Fruit fly (Drosophila melanogaster) whole organism, embryonic: ENCODE data around the gene iav.

Experiments used
- Aef1 ChIP-seq: fragments of 200-800 bp; sonication (Bioruptor generic); IDR thresholded peaks from 3 replicates; pipeline ENCODE4 v1.3.6; 2022; ENCODE audit warnings: missing biosample characterization, missing genetic modification characterization
- Awh ChIP-seq: fragments of 200-800 bp; sonication (Bioruptor generic); IDR thresholded peaks from 2 replicates; pipeline ENCODE4, ENCODE4 v1.3.6; 2022; ENCODE audit warnings: missing biosample characterization, missing genetic modification characterization
- Bgb ChIP-seq: fragments of 200-800 bp; sonication (Bioruptor generic); IDR thresholded peaks from 2 replicates; pipeline ENCODE4 v1.3.6; 2022; ENCODE audit warnings: missing biosample characterization, missing genetic modification characterization; ENCODE audit not compliant: partially characterized antibody
- CG1233 ChIP-seq: fragments of 200-800 bp; sonication (Bioruptor generic); optimal IDR thresholded peaks from 4 replicates; lab custom pipeline; 2018; ENCODE audit warnings: missing biosample characterization, mild to moderate bottlenecking, missing genetic modification characterization
- CG12744 ChIP-seq: fragments of 200-800 bp; sonication (Bioruptor generic); optimal IDR thresholded peaks from 2 replicates; lab custom pipeline; 2016; ENCODE audit warnings: missing biosample characterization, missing genetic modification characterization
- CG13894 ChIP-seq: fragments of 200-800 bp; sonication (Bioruptor generic); optimal IDR thresholded peaks from 3 replicates; lab custom pipeline; 2018; ENCODE audit warnings: missing biosample characterization, mild to moderate bottlenecking, missing genetic modification characterization, moderate library complexity
- CG14860 ChIP-seq: fragments of 200-800 bp; sonication (Bioruptor generic); IDR thresholded peaks from 3 replicates; pipeline ENCODE4 v1.3.6; 2022; ENCODE audit warnings: missing biosample characterization, missing genetic modification characterization; ENCODE audit not compliant: partially characterized antibody
- CG15011 ChIP-seq: fragments of 200-800 bp; sonication (Bioruptor generic); optimal IDR thresholded peaks from 3 replicates; lab custom pipeline; 2018; ENCODE audit warnings: missing biosample characterization, mild to moderate bottlenecking, missing genetic modification characterization
- CG16863 ChIP-seq: fragments of 200-800 bp; sonication (Bioruptor generic); optimal IDR thresholded peaks from 3 replicates; lab custom pipeline; 2016; ENCODE audit warnings: missing biosample characterization, missing genetic modification characterization
- CG17612 ChIP-seq: fragments of 200-800 bp; sonication (Bioruptor generic); IDR thresholded peaks from 2 replicates; pipeline ENCODE4 v1.3.6; 2022; ENCODE audit warnings: missing biosample characterization, missing genetic modification characterization
- CG17829 ChIP-seq: fragments of 200-800 bp; optimal IDR thresholded peaks from 2 replicates; lab custom pipeline; 2019; ENCODE audit warnings: missing biosample characterization, mild to moderate bottlenecking, missing genetic modification characterization, moderate library complexity
- CG3065 ChIP-seq: fragments of 200-800 bp; sonication (Bioruptor generic); optimal IDR thresholded peaks from 2 replicates; lab custom pipeline; 2016; ENCODE audit warnings: missing biosample characterization, missing genetic modification characterization
- CG3995 ChIP-seq: fragments of 200-800 bp; sonication (Bioruptor generic); optimal IDR thresholded peaks from 3 replicates; lab custom pipeline; 2016; ENCODE audit warnings: missing biosample characterization, missing genetic modification characterization
- CG6683 ChIP-seq: fragments of 200-800 bp; sonication (Bioruptor generic); optimal IDR thresholded peaks from 2 replicates; lab custom pipeline; 2017; ENCODE audit warnings: missing biosample characterization, mild to moderate bottlenecking, missing genetic modification characterization, missing genetic modification reagents
- CG6791 ChIP-seq: fragments of 200-800 bp; sonication (Bioruptor generic); IDR thresholded peaks from 3 replicates; pipeline ENCODE4 v1.3.6; 2022; ENCODE audit warnings: missing biosample characterization, missing genetic modification characterization; ENCODE audit not compliant: partially characterized antibody
- CG9215 ChIP-seq: fragments of 200-800 bp; sonication (Bioruptor generic); IDR thresholded peaks from 2 replicates; pipeline ENCODE4 v1.3.6; 2022; ENCODE audit warnings: missing biosample characterization, missing genetic modification characterization
- CG9437 ChIP-seq: fragments of 200-800 bp; sonication (Bioruptor generic); optimal IDR thresholded peaks from 2 replicates; lab custom pipeline; 2018; ENCODE audit warnings: missing biosample characterization, mild to moderate bottlenecking, missing genetic modification characterization
- D ChIP-seq, 2 experiments: fragments of 200-800 bp in 1 of 2; fragments of >200 bp in 1 of 2; sonication (Bioruptor generic) in 1 of 2; optimal IDR thresholded peaks; 2 replicates in 1 of 2; 3 replicates in 1 of 2; lab custom pipeline; 2017; ENCODE audit warnings: mild to moderate bottlenecking in 1 of 2, missing biosample characterization in 1 of 2, missing genetic modification characterization in 1 of 2, missing genetic modification reagents in 1 of 2
- Dp ChIP-seq: fragments of 200-800 bp; sonication (Bioruptor generic); optimal IDR thresholded peaks from 2 replicates; lab custom pipeline; 2018; ENCODE audit warnings: missing biosample characterization, mild to moderate bottlenecking, missing genetic modification characterization, moderate library complexity
- Eip74EF ChIP-seq, 2 experiments: fragments of 200-800 bp in 1 of 2; fragments of >200 bp in 1 of 2; sonication (Bioruptor generic) in 1 of 2; optimal IDR thresholded peaks; 2 replicates each; lab custom pipeline; 2017 to 2019; ENCODE audit warnings: missing biosample characterization in 2 of 2, missing genetic modification characterization in 2 of 2, mild to moderate bottlenecking in 1 of 2, moderate library complexity in 1 of 2
- Fer2 ChIP-seq: fragments of 200-800 bp; sonication (Bioruptor generic); optimal IDR thresholded peaks from 2 replicates; lab custom pipeline; 2018; ENCODE audit warnings: missing biosample characterization, mild to moderate bottlenecking, missing genetic modification characterization, moderate library complexity
- Fer3 ChIP-seq: fragments of 200-800 bp; sonication (Bioruptor generic); optimal IDR thresholded peaks from 2 replicates; lab custom pipeline; 2018; ENCODE audit warnings: missing biosample characterization, mild to moderate bottlenecking, missing genetic modification characterization, moderate library complexity
- HHEX ChIP-seq: fragments of 200-800 bp; sonication (Bioruptor generic); optimal IDR thresholded peaks from 3 replicates; lab custom pipeline; 2017; ENCODE audit warnings: missing biosample characterization, mild to moderate bottlenecking, missing genetic modification characterization, missing genetic modification reagents
- Mad ChIP-seq: fragments of 200-800 bp; sonication (Bioruptor generic); optimal IDR thresholded peaks from 2 replicates; lab custom pipeline; 2016; ENCODE audit warnings: missing biosample characterization, missing genetic modification characterization
- Med ChIP-seq: fragments of 200-800 bp; sonication (Bioruptor generic); peaks from one replicate; lab custom pipeline; 2016; ENCODE audit warnings: missing biosample characterization, missing genetic modification characterization, mild to moderate bottlenecking, inconsistent platforms, moderate library complexity
- Nf-YC ChIP-seq: fragments of 200-800 bp; optimal IDR thresholded peaks from 3 replicates; lab custom pipeline; 2019; ENCODE audit warnings: missing biosample characterization, mild to moderate bottlenecking, missing genetic modification characterization, moderate library complexity
- Ravus ChIP-seq: fragments of 200-800 bp; sonication (Bioruptor generic); IDR thresholded peaks from 2 replicates; pipeline ENCODE4 v1.3.6; 2022; ENCODE audit warnings: missing biosample characterization, missing genetic modification characterization
- Trl ChIP-seq, 3 experiments: fragments of >200 bp in 2 of 3; fragments of 200-800 bp in 1 of 3; sonication (Bioruptor generic) in 1 of 3; optimal IDR thresholded peaks; 2 replicates in 1 of 3; 3 replicates in 2 of 3; lab custom pipeline; 2016 to 2017; ENCODE audit warnings: missing biosample characterization in 1 of 3, missing genetic modification characterization in 1 of 3
- Vsx1 ChIP-seq: fragments of 200-800 bp; sonication (Bioruptor generic); optimal IDR thresholded peaks from 2 replicates; lab custom pipeline; 2017; ENCODE audit warnings: missing biosample characterization, mild to moderate bottlenecking, missing genetic modification characterization, missing genetic modification reagents
- Xrp1 ChIP-seq: fragments of 200-800 bp; sonication (Bioruptor generic); IDR thresholded peaks from 2 replicates; pipeline ENCODE4 v1.3.6; 2022; ENCODE audit warnings: missing biosample characterization, missing genetic modification characterization
- ab ChIP-seq: fragments of 200-800 bp; sonication (Bioruptor generic); optimal IDR thresholded peaks from 2 replicates; lab custom pipeline; 2016; ENCODE audit warnings: missing biosample characterization, missing genetic modification characterization
- al ChIP-seq: fragments of 200-800 bp; sonication (Bioruptor generic); IDR thresholded peaks from 2 replicates; pipeline ENCODE4 v1.3.6; 2022; ENCODE audit warnings: missing biosample characterization, missing genetic modification characterization
- ash1 ChIP-seq: fragments of 200-800 bp; sonication (Bioruptor generic); optimal IDR thresholded peaks from 2 replicates; lab custom pipeline; 2018; ENCODE audit warnings: missing biosample characterization, mild to moderate bottlenecking, missing genetic modification characterization
- caup ChIP-seq: fragments of 200-800 bp; sonication (Bioruptor generic); optimal IDR thresholded peaks from 3 replicates; lab custom pipeline; 2017; ENCODE audit warnings: missing biosample characterization, mild to moderate bottlenecking, missing genetic modification characterization, moderate library complexity; ENCODE audit not compliant: severe bottlenecking
- chm ChIP-seq: fragments of 200-800 bp; sonication (Bioruptor generic); IDR thresholded peaks from 2 replicates; pipeline ENCODE4 v1.3.6; 2022; ENCODE audit warnings: missing biosample characterization, missing genetic modification characterization
- corto ChIP-seq: fragments of 200-800 bp; sonication (Bioruptor generic); optimal IDR thresholded peaks from 2 replicates; lab custom pipeline; 2016; ENCODE audit warnings: missing biosample characterization, mild to moderate bottlenecking, missing genetic modification characterization, moderate library complexity
- ems ChIP-seq: fragments of 200-800 bp; sonication (Bioruptor generic); optimal IDR thresholded peaks from 3 replicates; lab custom pipeline; 2016; ENCODE audit warnings: missing biosample characterization, missing genetic modification characterization
- fru ChIP-seq: fragments of >200 bp; optimal IDR thresholded peaks from 2 replicates; lab custom pipeline; 2017
- grn ChIP-seq: fragments of 200-800 bp; sonication (Bioruptor generic); optimal IDR thresholded peaks from 3 replicates; lab custom pipeline; 2017; ENCODE audit warnings: missing biosample characterization, missing genetic modification characterization
- hb ChIP-seq: fragments of 200-800 bp; sonication (Bioruptor generic); IDR thresholded peaks from 3 replicates; pipeline ENCODE4 v1.3.6; 2022; ENCODE audit warnings: missing biosample characterization, missing genetic modification characterization; ENCODE audit not compliant: partially characterized antibody
- her ChIP-seq: fragments of 200-800 bp; sonication (Bioruptor generic); optimal IDR thresholded peaks from 2 replicates; lab custom pipeline; 2016; ENCODE audit warnings: missing biosample characterization, missing genetic modification characterization
- hkb ChIP-seq, 2 experiments: fragments of 200-800 bp in 1 of 2; fragments of >200 bp in 1 of 2; sonication (Bioruptor generic) in 1 of 2; IDR thresholded peaks in 1 of 2; optimal IDR thresholded peaks in 1 of 2; 2 replicates each; pipeline versions ENCODE4 v1.3.6 to Lab custom; 2017 to 2022; ENCODE audit warnings: missing biosample characterization in 1 of 2, missing genetic modification characterization in 1 of 2
- luna ChIP-seq: fragments of 200-800 bp; sonication (Bioruptor generic); optimal IDR thresholded peaks from 2 replicates; lab custom pipeline; 2016; ENCODE audit warnings: missing biosample characterization, missing genetic modification characterization
- scrt ChIP-seq: fragments of 200-800 bp; sonication (Bioruptor generic); optimal IDR thresholded peaks from 2 replicates; lab custom pipeline; 2018; ENCODE audit warnings: missing biosample characterization, mild to moderate bottlenecking, missing genetic modification characterization, moderate library complexity
- sisA ChIP-seq: fragments of 200-800 bp; sonication (Bioruptor generic); IDR thresholded peaks from 2 replicates; pipeline ENCODE4 v1.3.6; 2022; ENCODE audit warnings: missing biosample characterization, missing genetic modification characterization
- so ChIP-seq: fragments of 200-800 bp; sonication (Bioruptor generic); IDR thresholded peaks from 3 replicates; pipeline ENCODE4 v1.3.6; 2022; ENCODE audit warnings: missing biosample characterization, missing genetic modification characterization
- zen2 ChIP-seq: fragments of 200-800 bp; sonication (Bioruptor generic); IDR thresholded peaks from 3 replicates; pipeline ENCODE4 v1.3.6; 2022; ENCODE audit warnings: missing biosample characterization, missing genetic modification characterization; ENCODE audit not compliant: partially characterized antibody

Gene iav

DNA sequence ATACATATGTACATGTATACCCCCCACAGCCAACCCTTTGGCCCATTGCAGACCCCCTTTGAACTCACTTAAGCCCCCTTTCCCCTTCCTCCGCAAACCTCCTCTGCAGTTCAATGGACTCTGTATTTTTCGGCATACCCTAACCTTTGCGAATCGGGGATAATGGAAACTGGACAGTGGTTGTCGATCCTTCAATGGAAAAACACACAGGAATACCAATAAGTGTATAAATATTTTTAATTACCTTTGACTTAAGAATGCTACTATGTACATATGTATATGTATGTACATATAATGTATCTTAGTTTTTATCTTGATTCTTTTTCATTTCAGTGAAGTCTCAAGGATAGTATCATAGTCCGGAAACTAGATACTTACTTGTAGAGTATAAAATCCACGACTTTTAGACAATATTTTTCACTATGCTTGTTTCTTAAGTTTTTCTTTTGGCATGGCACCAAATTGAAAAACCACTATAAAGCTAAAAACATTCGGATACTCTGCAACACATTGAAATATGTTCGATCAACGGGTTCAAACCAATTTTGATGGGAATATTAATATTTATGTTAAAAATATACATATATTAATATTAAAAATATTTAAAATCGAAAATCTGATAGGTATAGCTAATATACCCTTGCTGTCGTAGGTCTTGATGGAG lies 42.7 kb downstream of the iav start (continued):
- peak; percentile 6 for TF ChIP-seq CG13894 (tag; lab: Kevin White, UChicago)
- TF ChIP-seq chm (GFP tag; lab: Robert Waterston, UW): no peak; the same call in 1 of the 2 replicates
- peak; percentile 70 for TF ChIP-seq al (GFP tag; lab: Robert Waterston, UW)
- TF ChIP-seq CG17612 (GFP tag; lab: Robert Waterston, UW): 0 out of 2 replicates have a peak, but pooled peaks have one; percentile 9
- peak; percentile 17 for TF ChIP-seq CG15011
- peak; percentile 79 for TF ChIP-seq Fer3 (tag; lab: Kevin White, UChicago)
- no peak for TF ChIP-seq zen2 (GFP tag; lab: Robert Waterston, UW)
- no peak for TF ChIP-seq corto
- no peak for TF ChIP-seq CG16863 (GFP tag; lab: Kevin White, UChicago)
- TF ChIP-seq sisA (GFP tag; lab: Robert Waterston, UW): peak; percentile 67
- TF ChIP-seq scrt: peak; percentile 51
- TF ChIP-seq Trl (optimal IDR thresholded peaks at IDR 0.05; lab: Kevin White, UChicago): no peak
- TF ChIP-seq Trl (GFP tag; optimal IDR thresholded peaks at IDR 0.05; lab: Kevin White, UChicago): no peak
- TF ChIP-seq D (optimal IDR thresholded peaks at IDR 0.05; lab: Kevin White, UChicago): no peak
- peak; percentile 47 for TF ChIP-seq D (GFP tag; optimal IDR thresholded peaks at IDR 0.05; lab: Kevin White, UChicago)
- no peak for TF ChIP-seq Dp (GFP tag; lab: Kevin White, UChicago)
- TF ChIP-seq CG3995 (GFP tag; lab: Kevin White, UChicago): no peak
- peak; percentile 4 for TF ChIP-seq HHEX (GFP tag; lab: Kevin White, UChicago)
- TF ChIP-seq CG9437 (GFP tag; lab: Kevin White, UChicago): peak; percentile 64
- TF ChIP-seq Mad (GFP tag; lab: Kevin White, UChicago): no peak
- TF ChIP-seq ash1 (GFP tag; lab: Kevin White, UChicago): no peak
- no peak for TF ChIP-seq CG14860
- TF ChIP-seq CG1233: peak; percentile 77
- TF ChIP-seq Med (GFP tag; lab: Kevin White, UChicago): peak; percentile 79
- TF ChIP-seq caup: peak; percentile 75
- peak; percentile 75 for TF ChIP-seq Aef1
- TF ChIP-seq grn (GFP tag; lab: Kevin White, UChicago): no peak
- TF ChIP-seq CG12744 (GFP tag; lab: Kevin White, UChicago): no peak
- no peak for TF ChIP-seq ab (GFP tag; lab: Kevin White, UChicago)
- TF ChIP-seq Eip74EF (GFP tag; optimal IDR thresholded peaks at IDR 0.05; lab: Kevin White, UChicago): peak in 1 of 2 experiments; percentile 31
- no peak for TF ChIP-seq hb (GFP tag; lab: Robert Waterston, UW)
- peak; percentile 58 for TF ChIP-seq CG17829 (tag; lab: Kevin White, UChicago)
- 0 out of 3 replicates have a peak, but pooled peaks have one; percentile 53 for TF ChIP-seq so (GFP tag; lab: Robert Waterston, UW)
- TF ChIP-seq ems (GFP tag; lab: Kevin White, UChicago): no peak
- no peak for TF ChIP-seq luna (GFP tag; lab: Kevin White, UChicago)
- TF ChIP-seq fru (lab: Kevin White, UChicago): no peak
- no peak for TF ChIP-seq Bgb (GFP tag; lab: Robert Waterston, UW)
- no peak for TF ChIP-seq hkb (optimal IDR thresholded peaks at IDR 0.05; lab: Kevin White, UChicago)
- TF ChIP-seq hkb (GFP tag; IDR thresholded peaks at IDR 0.05; lab: Robert Waterston, UW): peak; percentile 74
- TF ChIP-seq Xrp1 (GFP tag; lab: Robert Waterston, UW): peak; percentile 81
- peak; percentile 33 for TF ChIP-seq Ravus (GFP tag; lab: Robert Waterston, UW)
- TF ChIP-seq CG6683 (GFP tag; lab: Kevin White, UChicago): no peak
- TF ChIP-seq Awh (GFP tag; lab: Robert Waterston, UW): peak; percentile 66; the same call in 1 of the 2 replicates
- no peak for TF ChIP-seq her
- no peak for TF ChIP-seq CG3065
- TF ChIP-seq CG9215 (GFP tag; lab: Robert Waterston, UW): peak; percentile 47; the same call in 1 of the 2 replicates
- TF ChIP-seq Fer2 (tag; lab: Kevin White, UChicago): no peak
- TF ChIP-seq Nf-YC (tag; lab: Kevin White, UChicago): peak; percentile 46
- no peak for TF ChIP-seq CG6791 (GFP tag; lab: Robert Waterston, UW)
- peak; percentile 54 for TF ChIP-seq Vsx1 (GFP tag; lab: Kevin White, UChicago)
